Worm (Caenorhabditis elegans) whole organism, L3 larva: ENCODE measurements around the gene lin-49.

ENCODE experiments used
- ceh-82 ChIP-seq: fragments of 150-350 bp; optimal IDR thresholded peaks from 2 replicates; lab custom pipeline; 2014; ENCODE audit warnings: missing biosample characterization, missing genetic modification characterization
- elt-2 ChIP-seq: sonication (generic microtip); optimal IDR thresholded peaks from 2 replicates; lab custom pipeline; 2016; ENCODE audit warnings: missing genetic modification reagents, mild to moderate bottlenecking, missing genetic modification characterization, missing compliant biosample characterization
- fkh-10 ChIP-seq: sonication (generic microtip); optimal IDR thresholded peaks from 2 replicates; lab custom pipeline; 2017; ENCODE audit warnings: missing biosample characterization, missing genetic modification reagents, missing genetic modification characterization
- fkh-2 ChIP-seq: fragments of 150-350 bp; optimal IDR thresholded peaks from 2 replicates; lab custom pipeline; 2014; ENCODE audit warnings: missing biosample characterization, missing genetic modification reagents, missing genetic modification characterization
- fos-1 ChIP-seq: fragments of 150-350 bp; optimal IDR thresholded peaks from 2 replicates; lab custom pipeline; 2014; ENCODE audit warnings: missing biosample characterization, missing genetic modification characterization
- mml-1 ChIP-seq: fragments of 150-350 bp; sonication (generic microtip); optimal IDR thresholded peaks from 3 replicates; lab custom pipeline; 2014; ENCODE audit warnings: missing biosample characterization, missing genetic modification characterization
- pqm-1 ChIP-seq: fragments of 150-350 bp; optimal IDR thresholded peaks from 2 replicates; lab custom pipeline; 2017; ENCODE audit warnings: missing biosample characterization, missing genetic modification characterization, inconsistent platforms
- snpc-4 ChIP-seq: fragments of 150-350 bp; optimal IDR thresholded peaks from 2 replicates; lab custom pipeline; 2014; ENCODE audit warnings: missing biosample characterization, missing genetic modification characterization
- tbx-2 ChIP-seq: sonication (generic microtip); optimal IDR thresholded peaks from 2 replicates; lab custom pipeline; 2016; ENCODE audit warnings: mild to moderate bottlenecking, missing genetic modification characterization, missing compliant biosample characterization
- unc-39 ChIP-seq: sonication (generic microtip); optimal IDR thresholded peaks from 4 replicates; lab custom pipeline; 2017; ENCODE audit warnings: missing biosample characterization, missing genetic modification characterization
- unc-62 ChIP-seq: fragments of 150-350 bp; sonication (generic microtip); optimal IDR thresholded peaks from 4 replicates; lab custom pipeline; 2014; ENCODE audit warnings: missing biosample characterization, missing genetic modification reagents, missing genetic modification characterization
- ztf-11 ChIP-seq: fragments of 150-350 bp; optimal IDR thresholded peaks from 2 replicates; lab custom pipeline; 2014; ENCODE audit warnings: missing biosample characterization, missing genetic modification characterization

DNA sequence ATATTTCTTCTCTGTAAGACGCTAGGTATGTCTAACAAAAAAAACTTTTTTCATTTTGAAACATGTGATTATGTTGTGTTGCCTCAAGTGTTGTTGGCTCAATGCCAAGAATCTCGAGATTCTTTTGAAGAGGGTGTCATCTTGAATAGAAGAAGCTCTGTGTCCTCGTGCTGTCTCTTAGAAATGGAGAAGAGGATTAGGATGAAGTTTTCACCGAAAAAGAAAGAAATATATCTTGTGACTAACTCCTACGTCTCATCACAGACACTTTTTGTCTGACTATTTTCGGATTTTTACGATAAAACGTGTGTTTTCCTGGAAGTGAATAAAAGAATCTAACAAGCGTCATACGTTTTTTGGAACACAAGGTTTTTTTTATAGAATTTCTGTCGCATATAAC is 32.9 kb upstream of the lin-49 start:
- TF ChIP-seq snpc-4 (tag; lab: Kevin White, UChicago), result no peak
- TF ChIP-seq fkh-2 (tag; lab: Kevin White, UChicago), result no peak
- no peak for TF ChIP-seq unc-39 (tag; lab: Kevin White, UChicago)
- no peak for TF ChIP-seq ztf-11 (tag; lab: Kevin White, UChicago)
- TF ChIP-seq unc-62 (GFP tag; lab: Kevin White, UChicago), result no peak
- no peak for TF ChIP-seq mml-1
- no peak for TF ChIP-seq fos-1 (tag; lab: Kevin White, UChicago)
- TF ChIP-seq fkh-10 (GFP tag; lab: Kevin White, UChicago), result no peak
- no peak for TF ChIP-seq elt-2
- TF ChIP-seq pqm-1 (tag; lab: Kevin White, UChicago), result no peak
- no peak for TF ChIP-seq tbx-2
- TF ChIP-seq ceh-82 (tag; lab: Kevin White, UChicago), result no peak
